Fruit fly (Drosophila melanogaster): ENCODE measurements around the gene Sgs4.
A peak's percentile ranks its signal among the peaks of the same experiment; 100 is the strongest.

Sgs4 gene

dm6 chrX:3281958-3282357 lies 32.1 kb downstream of the Sgs4 start (continued):
- no peak for TF ChIP-seq CG1832 (GFP tag; optimal IDR thresholded peaks at IDR 0.05)
- peak; percentile 69 for TF ChIP-seq lab (GFP tag; optimal IDR thresholded peaks at IDR 0.05)
- peak; percentile 24 for TF ChIP-seq CG12769 (tag; optimal IDR thresholded peaks at IDR 0.05)
- no peak for TF ChIP-seq CG32767 (GFP tag; IDR thresholded peaks at IDR 0.05)
- TF ChIP-seq h (optimal IDR thresholded peaks at IDR 0.05), result no peak
- no peak for TF ChIP-seq CG10959 (GFP tag; IDR thresholded peaks at IDR 0.05)
- peak; percentile 50 for TF ChIP-seq BtbVII (GFP tag; optimal IDR thresholded peaks at IDR 0.05)
- TF ChIP-seq CG10274 (GFP tag; optimal IDR thresholded peaks at IDR 0.05), result no peak
- TF ChIP-seq CHES-1-like (GFP tag; optimal IDR thresholded peaks at IDR 0.05), result no peak
- TF ChIP-seq Meics (GFP tag; optimal IDR thresholded peaks at IDR 0.05), result peak; percentile 61
- TF ChIP-seq B-H2 (GFP tag; optimal IDR thresholded peaks at IDR 0.05), result peak; percentile 17
- TF ChIP-seq CG4617 (GFP tag; optimal IDR thresholded peaks at IDR 0.05; ENCODE audit: borderline replicate concordance), result no peak
- TF ChIP-seq onecut (GFP tag; IDR thresholded peaks at IDR 0.05), result no peak
- no peak for TF ChIP-seq CG16815 (GFP tag; optimal IDR thresholded peaks at IDR 0.05)
- TF ChIP-seq gcm2 (GFP tag; optimal IDR thresholded peaks at IDR 0.05), result no peak
- no peak for TF ChIP-seq chinmo (GFP tag; IDR thresholded peaks at IDR 0.05; ENCODE audit: partially characterized antibody)
- TF ChIP-seq sna (GFP tag; IDR thresholded peaks at IDR 0.05; ENCODE audit: partially characterized antibody), result no peak
- no peak for TF ChIP-seq NC2α (GFP tag; optimal IDR thresholded peaks at IDR 0.05)
- no peak for TF ChIP-seq tna (GFP tag; IDR thresholded peaks at IDR 0.05; ENCODE audit: partially characterized antibody)
- peak; percentile 54 for TF ChIP-seq CG2678 (tag; optimal IDR thresholded peaks at IDR 0.05)
- no peak for TF ChIP-seq dan (GFP tag; IDR thresholded peaks at IDR 0.05)
- TF ChIP-seq fu2 (GFP tag; optimal IDR thresholded peaks at IDR 0.05), result no peak
- no peak for TF ChIP-seq Dfd (GFP tag; optimal IDR thresholded peaks at IDR 0.05)
- TF ChIP-seq caup (GFP tag; optimal IDR thresholded peaks at IDR 0.05; ENCODE audit: severe bottlenecking), result peak; percentile 67
- TF ChIP-seq CG3726 (GFP tag; IDR thresholded peaks at IDR 0.05), result no peak
- peak; percentile 53 for TF ChIP-seq CG15514 (GFP tag; optimal IDR thresholded peaks at IDR 0.05)
- no peak for TF ChIP-seq CG8281 (tag; optimal IDR thresholded peaks at IDR 0.05)
- no peak for TF ChIP-seq CG32772 (GFP tag; IDR thresholded peaks at IDR 0.05)
- TF ChIP-seq Hr3 (GFP tag; optimal IDR thresholded peaks at IDR 0.05), result no peak
- TF ChIP-seq ato (GFP tag; IDR thresholded peaks at IDR 0.05; ENCODE audit: partially characterized antibody), result no peak
- no peak for TF ChIP-seq Aef1 (GFP tag; IDR thresholded peaks at IDR 0.05)
- no peak for TF ChIP-seq CoRest (tag; optimal IDR thresholded peaks at IDR 0.05)
- TF ChIP-seq CG9817 (tag; optimal IDR thresholded peaks at IDR 0.05), result peak; percentile 30
- no peak for TF ChIP-seq CG1602 (GFP tag; optimal IDR thresholded peaks at IDR 0.05)
- TF ChIP-seq Dip3 (GFP tag; optimal IDR thresholded peaks at IDR 0.05), result no peak
- TF ChIP-seq CG4328 (GFP tag; optimal IDR thresholded peaks at IDR 0.05), result no peak
- no peak for TF ChIP-seq dimm (GFP tag; IDR thresholded peaks at IDR 0.05)
- no peak for TF ChIP-seq CG4404 (GFP tag; IDR thresholded peaks at IDR 0.05)
- no peak for TF ChIP-seq Dek (tag; optimal IDR thresholded peaks at IDR 0.05)
- TF ChIP-seq CG12155 (GFP tag; optimal IDR thresholded peaks at IDR 0.05), result no peak
- no peak for TF ChIP-seq psq (GFP tag; optimal IDR thresholded peaks at IDR 0.05)
- TF ChIP-seq pan (optimal IDR thresholded peaks at IDR 0.05), result no peak
- no peak for TF ChIP-seq pan (GFP tag; optimal IDR thresholded peaks at IDR 0.05 in 1 of 2, IDR thresholded peaks at IDR 0.05 in 1 of 2)
- TF ChIP-seq schlank (tag; optimal IDR thresholded peaks at IDR 0.05), result peak; percentile 31
- no peak for TF ChIP-seq Dp (GFP tag; optimal IDR thresholded peaks at IDR 0.05)
- TF ChIP-seq luna (GFP tag; optimal IDR thresholded peaks at IDR 0.05), result no peak
- peak; percentile 3 for TF ChIP-seq CG7928 (GFP tag; optimal IDR thresholded peaks at IDR 0.05)
- TF ChIP-seq CG12391 (tag; optimal IDR thresholded peaks at IDR 0.05), result no peak
- no peak for TF ChIP-seq CG2129 (GFP tag; IDR thresholded peaks at IDR 0.05; ENCODE audit: partially characterized antibody)
- TF ChIP-seq Bteb2 (GFP tag; optimal IDR thresholded peaks at IDR 0.05), result no peak
- TF ChIP-seq CG6765 (GFP tag; optimal IDR thresholded peaks at IDR 0.05), result peak; percentile 44

Measured in whole organism, embryonic.